Fruit fly (Drosophila melanogaster) S2 (cell line): ENCODE results near the gene RecQ4.

Experiments
- CG8478 ChIP-seq: fragments of >200 bp; optimal IDR thresholded peaks from 2 replicates; lab custom pipeline; 2018
- CTCF ChIP-seq, 2 experiments: fragments of >200 bp; optimal IDR thresholded peaks; 2 replicates each; lab custom pipeline; 2018

dm6 chr3L:8127712-8128210, 48.0 kb downstream of the RecQ4 start, which contains the start of the genes Cds and Uba2:
- TF ChIP-seq CTCF (optimal IDR thresholded peaks at IDR 0.05; lab: Kevin White, UChicago) = no peak
- no peak for TF ChIP-seq CG8478 (lab: Kevin White, UChicago)
